Fruit fly (Drosophila melanogaster) whole organism, embryonic: Measurements from ENCODE around the gene Atg5.
A peak's percentile ranks its signal among the peaks of the same experiment; 100 is the strongest.

Experiments used
- Ada2b ChIP-seq: fragments of 200-800 bp; sonication (Bioruptor generic); IDR thresholded peaks from 2 replicates; pipeline ENCODE4 v1.3.6; 2022; ENCODE audit warnings: missing biosample characterization, missing genetic modification characterization
- Awh ChIP-seq: fragments of 200-800 bp; sonication (Bioruptor generic); IDR thresholded peaks from 2 replicates; pipeline ENCODE4, ENCODE4 v1.3.6; 2022; ENCODE audit warnings: missing biosample characterization, missing genetic modification characterization
- CG1024 ChIP-seq: fragments of 200-800 bp; sonication (Bioruptor generic); IDR thresholded peaks from 2 replicates; pipeline ENCODE4 v1.3.6; 2022; ENCODE audit warnings: missing biosample characterization, missing genetic modification characterization
- CG10654 ChIP-seq: fragments of 200-800 bp; sonication (Bioruptor generic); optimal IDR thresholded peaks from 2 replicates; lab custom pipeline; 2016; ENCODE audit warnings: missing biosample characterization, missing genetic modification characterization
- CG11398 ChIP-seq: fragments of 200-800 bp; sonication (Bioruptor generic); optimal IDR thresholded peaks from 2 replicates; lab custom pipeline; 2016; ENCODE audit warnings: missing biosample characterization, missing genetic modification characterization
- CG11560 ChIP-seq: fragments of 200-800 bp; sonication (Bioruptor generic); IDR thresholded peaks from 3 replicates; pipeline ENCODE4 v1.3.6; 2022; ENCODE audit warnings: missing biosample characterization, missing genetic modification characterization
- CG12104 ChIP-seq: fragments of 200-800 bp; sonication (Bioruptor generic); optimal IDR thresholded peaks from 3 replicates; lab custom pipeline; 2016; ENCODE audit warnings: missing biosample characterization, missing genetic modification characterization
- CG12744 ChIP-seq: fragments of 200-800 bp; sonication (Bioruptor generic); optimal IDR thresholded peaks from 2 replicates; lab custom pipeline; 2016; ENCODE audit warnings: missing biosample characterization, missing genetic modification characterization
- CG12942 ChIP-seq: fragments of 200-800 bp; sonication (Bioruptor generic); optimal IDR thresholded peaks from 3 replicates; lab custom pipeline; 2016; ENCODE audit warnings: missing biosample characterization, missing genetic modification characterization
- CG13123 ChIP-seq: fragments of 200-800 bp; sonication (Bioruptor generic); optimal IDR thresholded peaks from 2 replicates; lab custom pipeline; 2016; ENCODE audit warnings: missing biosample characterization, missing genetic modification characterization
- CG13624 ChIP-seq: fragments of 200-800 bp; sonication (Bioruptor generic); optimal IDR thresholded peaks from 2 replicates; lab custom pipeline; 2016; ENCODE audit warnings: missing biosample characterization, missing genetic modification characterization
- CG14860 ChIP-seq: fragments of 200-800 bp; sonication (Bioruptor generic); IDR thresholded peaks from 3 replicates; pipeline ENCODE4 v1.3.6; 2022; ENCODE audit warnings: missing biosample characterization, missing genetic modification characterization; ENCODE audit not compliant: partially characterized antibody
- CG16863 ChIP-seq: fragments of 200-800 bp; sonication (Bioruptor generic); optimal IDR thresholded peaks from 3 replicates; lab custom pipeline; 2016; ENCODE audit warnings: missing biosample characterization, missing genetic modification characterization
- CG1832 ChIP-seq: fragments of 200-800 bp; sonication (Bioruptor generic); optimal IDR thresholded peaks from 2 replicates; lab custom pipeline; 2017; ENCODE audit warnings: missing biosample characterization, mild to moderate bottlenecking, missing genetic modification characterization, inconsistent platforms
- CG2202 ChIP-seq: fragments of 200-800 bp; sonication (Bioruptor generic); optimal IDR thresholded peaks from 2 replicates; lab custom pipeline; 2018; ENCODE audit warnings: missing biosample characterization, mild to moderate bottlenecking, missing genetic modification characterization
- CG2678 ChIP-seq: fragments of 200-800 bp; sonication (Bioruptor generic); optimal IDR thresholded peaks from 3 replicates; lab custom pipeline; 2019; ENCODE audit warnings: missing biosample characterization, mild to moderate bottlenecking, missing genetic modification characterization, moderate library complexity
- CG31388 ChIP-seq: fragments of 200-800 bp; sonication (Bioruptor generic); optimal IDR thresholded peaks from 2 replicates; lab custom pipeline; 2016; ENCODE audit warnings: missing biosample characterization, missing genetic modification characterization
- CG33213 ChIP-seq: fragments of 200-800 bp; sonication (Bioruptor generic); optimal IDR thresholded peaks from 3 replicates; lab custom pipeline; 2016; ENCODE audit warnings: missing biosample characterization, missing genetic modification characterization
- CG3407 ChIP-seq: fragments of 200-800 bp; sonication (Bioruptor generic); optimal IDR thresholded peaks from 2 replicates; lab custom pipeline; 2018; ENCODE audit warnings: missing biosample characterization, mild to moderate bottlenecking, missing genetic modification characterization
- CG8359 ChIP-seq: fragments of 200-800 bp; sonication (Bioruptor generic); optimal IDR thresholded peaks from 2 replicates; lab custom pipeline; 2017; ENCODE audit warnings: missing biosample characterization, mild to moderate bottlenecking, missing genetic modification characterization, borderline replicate concordance
- CoRest ChIP-seq: fragments of 200-800 bp; sonication (Bioruptor generic); optimal IDR thresholded peaks from 3 replicates; lab custom pipeline; 2018; ENCODE audit warnings: missing biosample characterization, mild to moderate bottlenecking, missing genetic modification characterization, moderate library complexity
- Dbx ChIP-seq: fragments of 200-800 bp; sonication (Bioruptor generic); IDR thresholded peaks from 3 replicates; pipeline ENCODE4 v1.3.6; 2022; ENCODE audit warnings: missing biosample characterization, missing genetic modification characterization
- Deaf1 ChIP-seq: fragments of 200-800 bp; optimal IDR thresholded peaks from 3 replicates; lab custom pipeline; 2019; ENCODE audit warnings: missing biosample characterization, mild to moderate bottlenecking, missing genetic modification characterization, moderate library complexity
- Dp ChIP-seq: fragments of 200-800 bp; sonication (Bioruptor generic); optimal IDR thresholded peaks from 2 replicates; lab custom pipeline; 2018; ENCODE audit warnings: missing biosample characterization, mild to moderate bottlenecking, missing genetic modification characterization, moderate library complexity
- Hey ChIP-seq: fragments of 200-800 bp; sonication (Bioruptor generic); optimal IDR thresholded peaks from 3 replicates; lab custom pipeline; 2018; ENCODE audit warnings: missing biosample characterization, mild to moderate bottlenecking, missing genetic modification characterization
- HmgZ ChIP-seq: fragments of 200-800 bp; sonication (Bioruptor generic); optimal IDR thresholded peaks from 2 replicates; lab custom pipeline; 2018; ENCODE audit warnings: missing biosample characterization, mild to moderate bottlenecking, missing genetic modification characterization
- Kr ChIP-seq: fragments of 200-800 bp; sonication (Bioruptor generic); optimal IDR thresholded peaks from 2 replicates; lab custom pipeline; 2017; ENCODE audit warnings: missing biosample characterization, mild to moderate bottlenecking, missing genetic modification characterization
- Mad ChIP-seq: fragments of 200-800 bp; sonication (Bioruptor generic); optimal IDR thresholded peaks from 2 replicates; lab custom pipeline; 2016; ENCODE audit warnings: missing biosample characterization, missing genetic modification characterization
- Neu2 ChIP-seq: fragments of 200-800 bp; sonication (Bioruptor generic); optimal IDR thresholded peaks from 3 replicates; lab custom pipeline; 2016; ENCODE audit warnings: missing biosample characterization, missing genetic modification characterization, borderline replicate concordance
- Opbp ChIP-seq: fragments of 200-800 bp; sonication (Bioruptor generic); IDR thresholded peaks from 3 replicates; pipeline ENCODE4 v1.3.6; 2022; ENCODE audit warnings: missing biosample characterization, missing genetic modification characterization; ENCODE audit not compliant: partially characterized antibody
- Rx ChIP-seq: fragments of 200-800 bp; sonication (Bioruptor generic); IDR thresholded peaks from 2 replicates; pipeline ENCODE4 v1.3.6; 2022; ENCODE audit warnings: missing biosample characterization, missing genetic modification characterization
- Trl ChIP-seq, 3 experiments: fragments of >200 bp in 2 of 3; fragments of 200-800 bp in 1 of 3; sonication (Bioruptor generic) in 1 of 3; optimal IDR thresholded peaks; 2 replicates in 1 of 3; 3 replicates in 2 of 3; lab custom pipeline; 2016 to 2017; ENCODE audit warnings: missing biosample characterization in 1 of 3, missing genetic modification characterization in 1 of 3
- caup ChIP-seq: fragments of 200-800 bp; sonication (Bioruptor generic); optimal IDR thresholded peaks from 3 replicates; lab custom pipeline; 2017; ENCODE audit warnings: missing biosample characterization, mild to moderate bottlenecking, missing genetic modification characterization, moderate library complexity; ENCODE audit not compliant: severe bottlenecking
- chinmo ChIP-seq: fragments of 200-800 bp; sonication (Bioruptor generic); IDR thresholded peaks from 4 replicates; pipeline ENCODE4 v1.3.6; 2022; ENCODE audit warnings: missing biosample characterization, missing genetic modification characterization; ENCODE audit not compliant: partially characterized antibody
- dpn ChIP-seq, 2 experiments: fragments of 200-800 bp; sonication (Bioruptor generic); optimal IDR thresholded peaks; 3 replicates each; lab custom pipeline; 2016; ENCODE audit warnings: missing biosample characterization in 2 of 2, missing genetic modification characterization in 2 of 2
- ems ChIP-seq: fragments of 200-800 bp; sonication (Bioruptor generic); optimal IDR thresholded peaks from 3 replicates; lab custom pipeline; 2016; ENCODE audit warnings: missing biosample characterization, missing genetic modification characterization
- gcm ChIP-seq: fragments of 200-800 bp; sonication (Bioruptor generic); optimal IDR thresholded peaks from 2 replicates; lab custom pipeline; 2019; ENCODE audit warnings: missing biosample characterization, mild to moderate bottlenecking, missing genetic modification characterization, moderate library complexity
- grau ChIP-seq: fragments of 200-800 bp; optimal IDR thresholded peaks from 3 replicates; lab custom pipeline; 2019; ENCODE audit warnings: missing biosample characterization, mild to moderate bottlenecking, missing genetic modification characterization, moderate library complexity
- gro ChIP-seq: fragments of 200-800 bp; sonication (Bioruptor generic); optimal IDR thresholded peaks from 2 replicates; lab custom pipeline; 2016; ENCODE audit warnings: missing biosample characterization, missing genetic modification characterization
- her ChIP-seq: fragments of 200-800 bp; sonication (Bioruptor generic); optimal IDR thresholded peaks from 2 replicates; lab custom pipeline; 2016; ENCODE audit warnings: missing biosample characterization, missing genetic modification characterization
- luna ChIP-seq: fragments of 200-800 bp; sonication (Bioruptor generic); optimal IDR thresholded peaks from 2 replicates; lab custom pipeline; 2016; ENCODE audit warnings: missing biosample characterization, missing genetic modification characterization
- pita ChIP-seq: fragments of 200-800 bp; sonication (Bioruptor generic); optimal IDR thresholded peaks from 2 replicates; lab custom pipeline; 2017; ENCODE audit warnings: missing biosample characterization, mild to moderate bottlenecking, missing genetic modification characterization
- pnt ChIP-seq: fragments of 200-800 bp; sonication (Bioruptor generic); optimal IDR thresholded peaks from 3 replicates; lab custom pipeline; 2016; ENCODE audit warnings: missing biosample characterization, missing genetic modification characterization
- pros ChIP-seq: fragments of 200-800 bp; sonication (Bioruptor generic); optimal IDR thresholded peaks from 3 replicates; lab custom pipeline; 2019; ENCODE audit warnings: missing biosample characterization, mild to moderate bottlenecking, missing genetic modification characterization, moderate library complexity
- schlank ChIP-seq: fragments of 200-800 bp; sonication (Bioruptor generic); optimal IDR thresholded peaks from 2 replicates; lab custom pipeline; 2018; ENCODE audit warnings: missing biosample characterization, mild to moderate bottlenecking, missing genetic modification characterization
- slou ChIP-seq: fragments of 200-800 bp; sonication (Bioruptor generic); optimal IDR thresholded peaks from 3 replicates; lab custom pipeline; 2016; ENCODE audit warnings: missing biosample characterization, missing genetic modification characterization
- sqz ChIP-seq: fragments of 200-800 bp; sonication (Bioruptor generic); optimal IDR thresholded peaks from 3 replicates; lab custom pipeline; 2018; ENCODE audit warnings: missing biosample characterization, mild to moderate bottlenecking, missing genetic modification characterization
- tgo ChIP-seq: fragments of 200-800 bp; sonication (Bioruptor generic); IDR thresholded peaks from 3 replicates; pipeline ENCODE4 v1.3.6; 2022; ENCODE audit warnings: missing biosample characterization, missing genetic modification characterization

Gene Atg5

DNA sequence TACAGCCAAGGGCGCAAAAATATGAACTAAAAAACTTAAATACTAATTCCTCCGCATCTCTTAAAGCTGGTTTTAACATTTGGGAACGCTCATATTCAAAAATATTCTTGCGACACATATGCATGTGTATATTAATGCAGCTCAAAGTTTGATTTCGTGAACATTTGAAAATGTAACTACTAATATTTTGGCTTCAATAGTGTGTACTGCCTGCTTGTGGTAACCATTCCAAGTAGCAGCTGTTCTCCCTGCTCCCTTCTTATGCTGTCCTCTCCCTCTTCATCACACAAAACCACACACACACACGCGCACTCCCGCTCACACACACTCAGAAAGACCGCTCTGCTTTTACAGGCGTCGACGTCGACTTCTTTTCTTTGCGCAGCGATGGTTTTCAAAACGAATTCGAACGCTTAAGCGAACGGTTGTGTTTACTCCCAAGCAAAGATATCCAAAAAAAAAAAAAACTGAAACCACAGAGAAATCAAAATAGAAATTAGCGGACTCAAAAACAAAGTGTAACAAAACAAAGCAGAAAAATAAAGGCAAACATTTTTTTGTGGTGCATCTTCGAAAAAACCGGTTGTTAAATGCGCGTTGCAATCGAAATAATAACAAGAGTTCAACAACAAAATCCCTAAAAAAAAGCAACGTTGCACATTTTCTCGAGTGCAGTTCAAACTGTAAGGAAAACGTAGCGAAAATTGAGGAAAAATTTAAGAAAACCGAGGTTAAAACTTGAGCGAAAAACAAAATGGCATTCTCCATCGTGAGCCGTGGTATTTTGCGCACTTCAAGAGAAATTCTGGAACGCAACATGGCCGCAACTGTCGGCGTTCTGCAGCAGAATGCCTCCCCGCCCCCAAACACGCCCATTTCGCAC lies 13.6 kb upstream of the Atg5 start, which contains the start of gene CBP (continued):
- peak; percentile 94 for TF ChIP-seq CG13624 (GFP tag; lab: Kevin White, UChicago)
- no peak for TF ChIP-seq CG1832 (GFP tag; lab: Kevin White, UChicago)
- TF ChIP-seq her = peak; percentile 95
- TF ChIP-seq CG12104 = peak; percentile 97
- no peak for TF ChIP-seq CG14860 (GFP tag; lab: Robert Waterston, UW)
- TF ChIP-seq Opbp = 0 out of 3 replicates have a peak, but pooled peaks have one; percentile 31
- peak; percentile 85 for TF ChIP-seq Dbx (GFP tag; lab: Robert Waterston, UW)
- peak; percentile 91 for TF ChIP-seq schlank (tag; lab: Kevin White, UChicago)
- TF ChIP-seq tgo (GFP tag; lab: Robert Waterston, UW) = peak; percentile 94
- peak; percentile 93 for TF ChIP-seq Rx (GFP tag; lab: Robert Waterston, UW)
- TF ChIP-seq grau (tag; lab: Kevin White, UChicago) = peak; percentile 97
- TF ChIP-seq Trl (optimal IDR thresholded peaks at IDR 0.05; lab: Kevin White, UChicago) = peak; percentile 42 to 63
- peak; percentile 98 for TF ChIP-seq Trl (GFP tag; optimal IDR thresholded peaks at IDR 0.05; lab: Kevin White, UChicago)
- peak; percentile 93 for TF ChIP-seq Ada2b (GFP tag; lab: Robert Waterston, UW)
- peak; percentile 97 for TF ChIP-seq CG10654 (GFP tag; lab: Kevin White, UChicago)
- TF ChIP-seq CG3407 (GFP tag; lab: Kevin White, UChicago) = peak; percentile 96
- peak; percentile 26 for TF ChIP-seq Dp (GFP tag; lab: Kevin White, UChicago)
- peak; percentile 92 for TF ChIP-seq luna (GFP tag; lab: Kevin White, UChicago)
- peak; percentile 97 for TF ChIP-seq ems
- TF ChIP-seq CG16863 = peak; percentile 98
- peak; percentile 85 for TF ChIP-seq Deaf1 (tag; lab: Kevin White, UChicago)
- peak; percentile 65; the same call in 2 of the 4 replicates for TF ChIP-seq chinmo (GFP tag; lab: Robert Waterston, UW)
- peak; percentile 95 for TF ChIP-seq CG8359 (GFP tag; lab: Kevin White, UChicago)
- TF ChIP-seq slou (GFP tag; lab: Kevin White, UChicago) = peak; percentile 92
- peak; percentile 94 for TF ChIP-seq gro (GFP tag; lab: Kevin White, UChicago)
- peak; percentile 96 for TF ChIP-seq sqz (GFP tag; lab: Kevin White, UChicago)
- peak; percentile 97 for TF ChIP-seq pnt
- peak; percentile 85 for TF ChIP-seq Hey (tag; lab: Kevin White, UChicago)
- TF ChIP-seq pros = peak; percentile 99
- TF ChIP-seq CG2202 (tag; lab: Kevin White, UChicago) = peak; percentile 99
- peak; percentile 98 for TF ChIP-seq HmgZ (tag; lab: Kevin White, UChicago)
- peak; percentile 97 for TF ChIP-seq CG11398
- peak; percentile 95 for TF ChIP-seq CG31388 (GFP tag; lab: Kevin White, UChicago)
- TF ChIP-seq CG13123 (GFP tag; lab: Kevin White, UChicago) = peak; percentile 94
- peak; percentile 97 to 98 for TF ChIP-seq dpn (GFP tag; optimal IDR thresholded peaks at IDR 0.05; lab: Kevin White, UChicago)
- peak; percentile 92 for TF ChIP-seq CG1024 (GFP tag; lab: Robert Waterston, UW)
- peak; percentile 96 for TF ChIP-seq CG12942
- TF ChIP-seq CG12744 (GFP tag; lab: Kevin White, UChicago) = peak; percentile 94
- peak; percentile 96 for TF ChIP-seq caup (GFP tag; lab: Kevin White, UChicago)
- TF ChIP-seq CoRest (tag; lab: Kevin White, UChicago) = peak; percentile 98
- TF ChIP-seq Mad (GFP tag; lab: Kevin White, UChicago) = peak; percentile 96
- peak; percentile 99 for TF ChIP-seq CG2678 (tag; lab: Kevin White, UChicago)
- TF ChIP-seq gcm (GFP tag; lab: Kevin White, UChicago) = peak; percentile 99
- TF ChIP-seq pita (GFP tag; lab: Kevin White, UChicago) = no peak
- peak; percentile 78; the same call in 2 of the 3 replicates for TF ChIP-seq CG11560 (tag; lab: Robert Waterston, UW)
- TF ChIP-seq CG33213 (GFP tag; lab: Kevin White, UChicago) = peak; percentile 97
- peak; percentile 92 for TF ChIP-seq Neu2
- peak; percentile 95 for TF ChIP-seq Kr
- TF ChIP-seq Awh (GFP tag; lab: Robert Waterston, UW) = peak; percentile 96
